Worm (Caenorhabditis elegans): Measurements from ENCODE around the gene F25D1.3.

Gene F25D1.3

ce11 chrV:10536808-10537207 is 8.3 kb downstream of the F25D1.3 start (continued):
- TF ChIP-seq zfp-3 (GFP tag; conservative IDR thresholded peaks at IDR 0.05) (no peak), snpc-4 (tag; optimal IDR thresholded peaks at IDR 0.05) (peak; percentile 38), tra-1 (GFP tag; IDR thresholded peaks at IDR 0.05) (peak; percentile 64; the same call in 1 of the 2 replicates), attf-4 (tag; optimal IDR thresholded peaks at IDR 0.05) (no peak), mxl-2 (GFP tag; conservative IDR thresholded peaks at IDR 0.05) (no peak), jun-1 (tag; optimal IDR thresholded peaks at IDR 0.05) (peak; percentile 17), nhr-41 (GFP tag; IDR thresholded peaks at IDR 0.05) (no peak), Y48G9A.11 (GFP tag; IDR thresholded peaks at IDR 0.05) (no peak), lir-3 (tag; optimal IDR thresholded peaks at IDR 0.05) (no peak), madf-5 (GFP tag; IDR thresholded peaks at IDR 0.05) (no peak), R02D3.7 (tag; optimal IDR thresholded peaks at IDR 0.05) (no peak), spr-3 (GFP tag; optimal IDR thresholded peaks at IDR 0.05) (peak; percentile 62), T20F7.1 (GFP tag; optimal IDR thresholded peaks at IDR 0.05) (peak; percentile 81), ctbp-1 (GFP tag; IDR thresholded peaks at IDR 0.05) (peak; percentile 75), ceh-20 (GFP tag; IDR thresholded peaks at IDR 0.05) (peak; percentile 76), nhr-111 (GFP tag; optimal IDR thresholded peaks at IDR 0.05) (no peak), dve-1 (tag; optimal IDR thresholded peaks at IDR 0.05; ENCODE audit: insufficient read depth) (peak; percentile 92), lin-13 (GFP tag; optimal IDR thresholded peaks at IDR 0.05) (peak; percentile 90), hlh-11 (tag; optimal IDR thresholded peaks at IDR 0.05) (peak; percentile 89), skn-1 (tag; optimal IDR thresholded peaks at IDR 0.05) (no peak), dmd-6 (GFP tag; IDR thresholded peaks at IDR 0.05) (peak; percentile 84), lim-7 (GFP tag; IDR thresholded peaks at IDR 0.05) (no peak), F37D6.2 (tag; optimal IDR thresholded peaks at IDR 0.05) (peak; percentile 85), ztf-7 (tag; optimal IDR thresholded peaks at IDR 0.05) (peak; percentile 85), nhr-102 (tag; optimal IDR thresholded peaks at IDR 0.05) (peak; percentile 81), Y105C5A.15 (GFP tag; IDR thresholded peaks at IDR 0.05) (no peak), gei-8 (GFP tag; optimal IDR thresholded peaks at IDR 0.05) (no peak), daf-16 (GFP tag; optimal IDR thresholded peaks at IDR 0.05) (peak in 1 of 2 experiments; percentile 71), daf-16 (tag; optimal IDR thresholded peaks at IDR 0.05) (peak; percentile 66), unc-39 (tag; optimal IDR thresholded peaks at IDR 0.05) (no peak), lsy-2 (tag; optimal IDR thresholded peaks at IDR 0.05) (peak; percentile 75 to 93), hif-1 (tag; optimal IDR thresholded peaks at IDR 0.05) (peak; percentile 47 to 81), nhr-76 (tag; optimal IDR thresholded peaks at IDR 0.05) (no peak), dmd-8 (GFP tag; IDR thresholded peaks at IDR 0.05) (no peak), hmg-1.1 (GFP tag; IDR thresholded peaks at IDR 0.05) (peak; percentile 89), fos-1 (tag; optimal IDR thresholded peaks at IDR 0.05) (no peak), nhr-77 (tag; optimal IDR thresholded peaks at IDR 0.05) (peak; percentile 77), dpl-1 (GFP tag; optimal IDR thresholded peaks at IDR 0.05) (peak; percentile 96), mdt-29 (GFP tag; IDR thresholded peaks at IDR 0.05) (no peak), ZK546.5 (tag; optimal IDR thresholded peaks at IDR 0.05) (peak in 1 of 2 experiments; percentile 3), F44E2.7 (GFP tag; IDR thresholded peaks at IDR 0.05) (no peak), ceh-62 (tag; optimal IDR thresholded peaks at IDR 0.05) (no peak), lin-1 (GFP tag; IDR thresholded peaks at IDR 0.05) (0 out of 2 replicates have a peak, but pooled peaks have one; percentile 29), Y5F2A.4 (GFP tag; optimal IDR thresholded peaks at IDR 0.05) (no peak), egl-43 (GFP tag; IDR thresholded peaks at IDR 0.05) (peak; percentile 66; the same call in 1 of the 2 replicates), F49E8.2 (tag; optimal IDR thresholded peaks at IDR 0.05; ENCODE audit: borderline replicate concordance) (no peak), tag-97 (GFP tag; IDR thresholded peaks at IDR 0.05) (no peak), aly-2 (tag; optimal IDR thresholded peaks at IDR 0.05) (no peak), cey-2 (tag; optimal IDR thresholded peaks at IDR 0.05; ENCODE audit: borderline replicate concordance, insufficient read depth) (no peak), arid-1 (GFP tag; conservative IDR thresholded peaks at IDR 0.05) (0 out of 2 replicates have a peak, but pooled peaks have one; percentile 10), zip-2 (tag; optimal IDR thresholded peaks at IDR 0.05) (no peak), ceh-32 (tag; optimal IDR thresholded peaks at IDR 0.05; ENCODE audit: poor library complexity) (no peak)

All from whole organism, L4 larva.